Worm (Caenorhabditis elegans) whole organism, mixed stage, embryonic: ENCODE data around the gene col-87.

Source experiments
- bed-3 ChIP-seq: fragments of 200-800 bp; sonication (Bioruptor generic); optimal IDR thresholded peaks from 3 replicates; lab custom pipeline; 2018; ENCODE audit warnings: mild to moderate bottlenecking, missing genetic modification characterization, moderate library complexity, missing compliant biosample characterization
- blmp-1 ChIP-seq: fragments of 150-350 bp; optimal IDR thresholded peaks from 2 replicates; lab custom pipeline; 2014; ENCODE audit warnings: missing biosample characterization, missing genetic modification characterization
- ces-1 ChIP-seq: fragments of 150-350 bp; optimal IDR thresholded peaks from 2 replicates; lab custom pipeline; 2014; ENCODE audit warnings: missing biosample characterization, missing genetic modification reagents, missing genetic modification characterization
- elt-3 ChIP-seq: fragments of 150-350 bp; optimal IDR thresholded peaks from 2 replicates; lab custom pipeline; 2014; ENCODE audit warnings: missing biosample characterization, missing genetic modification characterization
- ham-2 ChIP-seq: fragments of 200-800 bp; sonication (Bioruptor generic); optimal IDR thresholded peaks from 2 replicates; lab custom pipeline; 2018; ENCODE audit warnings: mild to moderate bottlenecking, missing genetic modification characterization, missing compliant biosample characterization
- hlh-1 ChIP-seq: fragments of 150-350 bp; optimal IDR thresholded peaks from 2 replicates; lab custom pipeline; 2014; ENCODE audit warnings: missing biosample characterization, missing genetic modification reagents, missing genetic modification characterization
- mls-2 ChIP-seq: sonication (generic microtip); optimal IDR thresholded peaks from 2 replicates; lab custom pipeline; 2016; ENCODE audit warnings: mild to moderate bottlenecking, missing genetic modification characterization, moderate library complexity, missing compliant biosample characterization
- nhr-237 ChIP-seq: fragments of 150-350 bp; optimal IDR thresholded peaks from 2 replicates; lab custom pipeline; 2014; ENCODE audit warnings: missing biosample characterization, missing genetic modification characterization
- pha-4 ChIP-seq: fragments of 150-350 bp; optimal IDR thresholded peaks from 2 replicates; lab custom pipeline; 2018; ENCODE audit warnings: missing biosample characterization, missing genetic modification reagents, missing genetic modification characterization
- unc-120 ChIP-seq: sonication (generic microtip); optimal IDR thresholded peaks from 2 replicates; lab custom pipeline; 2017; ENCODE audit warnings: missing genetic modification characterization, missing compliant biosample characterization; ENCODE audit not compliant: poor library complexity, severe bottlenecking
- unc-62 ChIP-seq: fragments of 150-350 bp; optimal IDR thresholded peaks from 2 replicates; lab custom pipeline; 2014; ENCODE audit warnings: missing biosample characterization, missing genetic modification reagents, missing genetic modification characterization
- zip-8 ChIP-seq: fragments of 150-350 bp; optimal IDR thresholded peaks from 2 replicates; lab custom pipeline; 2014; ENCODE audit warnings: missing biosample characterization, missing genetic modification characterization

The col-87 gene

DNA sequence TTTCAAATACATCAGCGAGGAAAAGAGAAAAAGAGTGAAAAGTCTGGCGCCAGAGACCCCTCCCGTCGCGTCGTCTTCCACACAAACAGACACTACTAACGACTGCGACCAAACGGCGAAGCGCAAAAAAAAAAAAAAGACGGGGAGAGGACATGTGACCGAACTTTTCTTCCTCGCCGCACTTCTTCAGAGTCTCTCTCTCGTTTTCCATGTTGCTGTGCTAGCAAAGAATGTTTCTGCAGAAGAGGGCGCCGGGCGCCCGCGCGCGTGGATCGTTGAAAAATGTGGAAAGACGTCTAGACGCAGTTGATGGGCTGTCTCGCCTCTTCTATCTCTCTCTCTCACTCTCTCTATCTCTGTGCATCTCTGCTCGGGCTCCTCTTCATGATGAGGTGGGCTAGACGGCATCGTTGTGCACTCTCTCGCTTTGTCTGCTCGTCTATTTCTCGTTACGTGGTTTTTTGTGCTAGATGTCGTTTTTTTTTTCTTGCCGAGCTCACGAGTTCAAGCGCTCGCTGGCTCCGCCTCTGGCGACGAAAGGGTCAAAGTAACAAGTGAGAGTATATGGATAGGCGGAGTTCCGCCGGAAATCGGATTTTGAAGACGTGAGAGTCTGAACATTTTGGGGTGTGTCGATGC lies 54.2 kb downstream of the col-87 start:
- no peak for TF ChIP-seq elt-3 (tag; lab: Kevin White, UChicago)
- TF ChIP-seq unc-120, result peak; percentile 23
- TF ChIP-seq hlh-1 (tag; lab: Kevin White, UChicago), result peak; percentile 15
- no peak for TF ChIP-seq ham-2 (GFP tag; lab: Kevin White, UChicago)
- TF ChIP-seq zip-8 (tag; lab: Kevin White, UChicago), result no peak
- peak; percentile 55 for TF ChIP-seq mls-2 (tag; lab: Kevin White, UChicago)
- no peak for TF ChIP-seq blmp-1
- TF ChIP-seq nhr-237 (tag; lab: Kevin White, UChicago), result peak; percentile 24
- no peak for TF ChIP-seq bed-3 (GFP tag; lab: Kevin White, UChicago)
- TF ChIP-seq pha-4 (tag; lab: Kevin White, UChicago), result peak; percentile 81
- peak; percentile 43 for TF ChIP-seq ces-1 (GFP tag; lab: Kevin White, UChicago)
- TF ChIP-seq unc-62 (GFP tag; lab: Kevin White, UChicago), result peak; percentile 53
